Worm (Caenorhabditis elegans): ENCODE data around the gene lys-5.

ce11 chrIV:11594191-11594673, 31.1 kb downstream of the lys-5 start, which contains the start of gene mig-38:
- peak; percentile 37 to 46 for TF ChIP-seq lin-35 (GFP tag; optimal IDR thresholded peaks at IDR 0.05)
- peak; percentile 25 for TF ChIP-seq elt-2 (tag; optimal IDR thresholded peaks at IDR 0.05)
- TF ChIP-seq dpl-1 (GFP tag; optimal IDR thresholded peaks at IDR 0.05), result peak in 1 of 3 experiments; percentile 15
- TF ChIP-seq nhr-237 (tag; optimal IDR thresholded peaks at IDR 0.05), result no peak
- TF ChIP-seq pag-3 (tag; optimal IDR thresholded peaks at IDR 0.05; ENCODE audit: borderline replicate concordance, insufficient read depth), result no peak
- no peak for TF ChIP-seq ces-1 (GFP tag; optimal IDR thresholded peaks at IDR 0.05)
- peak; percentile 93 for TF ChIP-seq ama-1 (optimal IDR thresholded peaks at IDR 0.05)
- no peak for TF ChIP-seq ceh-8 (GFP tag; optimal IDR thresholded peaks at IDR 0.05)
- TF ChIP-seq F16B12.6 (tag; optimal IDR thresholded peaks at IDR 0.05), result no peak
- TF ChIP-seq fos-1 (tag; optimal IDR thresholded peaks at IDR 0.05), result no peak
- no peak for TF ChIP-seq unc-62 (GFP tag; optimal IDR thresholded peaks at IDR 0.05)
- TF ChIP-seq nhr-85 (tag), result peak; percentile 65
- TF ChIP-seq lin-39 (tag; optimal IDR thresholded peaks at IDR 0.05), result no peak
- TF ChIP-seq unc-30 (tag; optimal IDR thresholded peaks at IDR 0.05), result no peak

All from whole organism, L1 larva.